Fruit fly (Drosophila melanogaster) ovary, adult (tissue): Measurements from ENCODE around the gene CG4972.

Experiments
- CG17801 ChIP-seq: fragments of 200-800 bp; optimal IDR thresholded peaks from 2 replicates; lab custom pipeline; 2019; ENCODE audit warnings: missing biosample characterization, mild to moderate bottlenecking, missing genetic modification characterization, moderate library complexity; ENCODE audit not compliant: partially characterized antibody

CG4972 gene

dm6 chr2L:10322773-10323487, 8.3 kb downstream of the CG4972 start, which contains the start of gene CG5381:
CG5381 (minus strand) TSS chr2L:10323102.
- no peak for TF ChIP-seq CG17801 (GFP tag; lab: Kevin White, UChicago)

DNA sequence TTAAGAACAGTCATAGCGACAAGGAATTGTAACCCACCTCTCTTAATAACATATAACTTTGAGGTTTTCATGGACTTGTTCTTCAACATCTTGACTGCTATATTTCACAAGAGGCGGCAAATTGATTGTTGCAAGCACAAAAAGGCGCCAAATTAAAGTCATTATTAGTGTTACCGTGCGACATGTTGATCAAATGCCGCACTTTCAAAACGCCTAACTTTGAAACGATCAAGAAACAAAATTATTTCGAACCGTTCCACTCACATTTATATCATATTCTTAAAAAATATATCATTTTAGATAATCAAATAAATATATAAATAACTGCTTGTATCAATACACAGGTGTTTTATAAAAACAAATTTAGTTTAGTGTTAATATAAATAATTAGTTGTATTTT, 13.2 kb downstream of the CG4972 start, which contains the start of gene RnrL:
RnrL (minus strand) TSS at position 154 of the 400 bp plus-strand sequence.
- no peak for TF ChIP-seq CG17801 (GFP tag; lab: Kevin White, UChicago)

- no peak for TF ChIP-seq CG17801 (GFP tag; lab: Kevin White, UChicago)
These were observed 16.7 kb downstream of the CG4972 start, which contains the start of the genes Schip1 and Cox10 for dm6 chr2L:10331066-10331847. Schip1 (minus strand) TSS chr2L:10331116. Cox10 (plus strand) TSS chr2L:10331471.

DNA sequence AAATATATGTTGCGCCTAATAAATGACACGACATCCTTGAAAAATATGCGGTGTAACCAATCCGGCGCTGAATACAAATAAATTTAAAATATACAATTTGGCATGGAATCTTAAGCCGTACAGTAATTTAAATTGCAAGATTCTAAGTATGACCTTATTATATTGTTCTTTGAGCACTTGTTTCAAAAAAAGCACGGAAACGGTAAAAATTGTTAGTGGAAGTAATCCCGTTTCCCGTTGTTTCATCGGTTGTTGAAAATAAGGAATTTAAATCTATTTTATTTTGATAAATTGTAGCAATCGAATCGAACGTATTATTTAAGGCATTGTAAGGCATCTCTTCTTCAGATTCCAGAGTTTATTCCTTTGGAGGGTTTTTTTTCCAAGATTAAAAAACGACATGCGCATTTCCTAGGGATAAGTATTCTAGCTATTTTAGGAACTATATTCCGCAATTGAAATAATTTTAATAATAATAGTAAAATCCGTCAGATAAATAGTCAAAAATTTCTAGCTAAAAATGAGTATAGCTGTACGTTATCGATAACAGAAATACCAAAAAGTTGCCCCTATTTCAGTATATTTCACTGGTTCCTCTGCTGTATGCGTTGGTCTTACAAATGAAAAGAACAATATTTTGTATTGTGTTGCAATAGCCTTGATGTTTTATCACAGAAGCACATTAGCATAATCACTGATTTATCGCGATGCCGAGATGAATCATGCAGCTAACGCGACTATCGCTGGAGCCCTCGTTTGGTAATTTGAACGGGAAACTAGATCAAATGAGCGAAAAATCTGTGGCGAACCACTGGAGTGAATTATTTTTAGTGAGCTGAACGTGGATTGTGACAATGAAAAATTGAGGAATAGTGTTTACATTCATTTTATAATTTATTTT, 18.7 kb downstream of the CG4972 start, which contains the start of gene GATAd:
GATAd (plus strand) TSS at position 644 of the 901 bp plus-strand sequence.
- TF ChIP-seq CG17801 (GFP tag; lab: Kevin White, UChicago): no peak

dm6 chr2L:10334213-10334612, 19.6 kb downstream of the CG4972 start:
- no peak for TF ChIP-seq CG17801 (GFP tag; lab: Kevin White, UChicago)

DNA sequence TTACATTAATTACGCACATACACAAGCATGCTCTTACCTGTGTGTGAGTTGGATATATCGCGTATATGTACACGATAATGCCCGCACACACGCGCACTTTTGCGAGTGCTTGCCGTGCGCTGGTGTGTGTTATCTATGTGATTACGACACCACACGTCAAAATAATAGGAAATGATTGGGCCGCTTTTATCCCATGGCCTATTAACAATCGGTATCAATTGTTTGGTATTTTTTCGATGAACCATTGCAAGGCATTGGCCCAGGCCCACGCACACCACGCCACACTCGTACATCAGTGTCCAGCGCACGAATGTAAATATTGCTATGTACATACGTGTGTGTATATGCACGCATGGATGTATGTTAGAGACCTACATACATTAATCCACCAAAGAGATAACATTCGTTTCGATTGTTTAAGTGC, 20.3 kb downstream of the CG4972 start:
- TF ChIP-seq CG17801 (GFP tag; lab: Kevin White, UChicago): peak; percentile 46

- peak; percentile 54 for TF ChIP-seq CG17801 (GFP tag; lab: Kevin White, UChicago)
These were observed 24.7 kb downstream of the CG4972 start, which contains the start of gene SamDC for dm6 chr2L:10339212-10339721. SamDC (plus strand) TSS chr2L:10339457.

dm6 chr2L:10339841-10340240, 25.2 kb downstream of the CG4972 start:
- TF ChIP-seq CG17801 (GFP tag; lab: Kevin White, UChicago): no peak

dm6 chr2L:10341405-10341804, 26.8 kb downstream of the CG4972 start, which contains the start of gene CG31715:
CG31715 (plus strand) TSS chr2L:10341616.
- peak; percentile 33 for TF ChIP-seq CG17801 (GFP tag; lab: Kevin White, UChicago)

DNA sequence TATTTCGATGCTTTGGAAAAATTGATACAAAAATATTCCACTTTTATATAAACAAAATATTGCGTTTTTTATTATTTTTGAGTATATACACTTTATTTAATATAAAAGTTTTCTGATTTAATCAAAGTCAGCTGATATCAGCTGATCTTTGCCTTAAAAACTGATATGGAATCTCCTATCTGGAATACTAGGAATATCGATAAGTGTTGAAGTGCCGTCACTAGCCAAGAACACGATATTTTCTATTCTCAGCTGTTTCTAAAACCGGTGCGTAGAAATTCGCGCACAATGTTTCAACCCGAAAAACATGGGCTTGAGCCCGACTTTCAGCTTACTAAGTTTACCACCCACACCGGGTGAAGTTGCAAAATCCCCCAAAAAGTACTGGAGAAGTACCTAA, 27.9 kb downstream of the CG4972 start, which contains the start of gene Sps2:
Sps2 (plus strand) TSS at position 124 of the 400 bp plus-strand sequence.
- peak; percentile 33 for TF ChIP-seq CG17801 (GFP tag; lab: Kevin White, UChicago)

dm6 chr2L:10344029-10344606, 29.5 kb downstream of the CG4972 start, which contains the start of gene Frmd5:
Frmd5 (plus strand) TSS chr2L:10344442.
- no peak for TF ChIP-seq CG17801 (GFP tag; lab: Kevin White, UChicago)

- TF ChIP-seq CG17801 (GFP tag; lab: Kevin White, UChicago): no peak
These were observed 36.5 kb downstream of the CG4972 start for dm6 chr2L:10351130-10351529.

dm6 chr2L:10353871-10354270, 39.3 kb downstream of the CG4972 start, which contains the start of gene CG34367:
CG34367 (minus strand) TSS chr2L:10353905.
- TF ChIP-seq CG17801 (GFP tag; lab: Kevin White, UChicago): no peak
